Fruit fly (Drosophila melanogaster) whole organism, pupa: ENCODE data around the gene ppk14.

Experiments
- CG12605 ChIP-seq: fragments of 200-800 bp; sonication (Bioruptor generic); IDR thresholded peaks from 2 replicates; pipeline ENCODE4 v1.3.6; 2022; ENCODE audit warnings: missing biosample characterization, missing genetic modification characterization
- CG13204 ChIP-seq: fragments of 200-800 bp; sonication (Bioruptor generic); optimal IDR thresholded peaks from 2 replicates; lab custom pipeline; 2018; ENCODE audit warnings: missing biosample characterization, mild to moderate bottlenecking, missing genetic modification characterization, moderate library complexity
- CG17806 ChIP-seq: fragments of 200-800 bp; sonication (Bioruptor generic); optimal IDR thresholded peaks from 2 replicates; lab custom pipeline; 2018; ENCODE audit warnings: missing biosample characterization, mild to moderate bottlenecking, missing genetic modification characterization, moderate library complexity
- CG32121 ChIP-seq: fragments of 200-800 bp; sonication (Bioruptor generic); IDR thresholded peaks from 2 replicates; pipeline ENCODE4 v1.3.6; 2022; ENCODE audit warnings: missing biosample characterization, missing genetic modification characterization
- CG4496 ChIP-seq: fragments of 200-800 bp; sonication (Bioruptor generic); IDR thresholded peaks from 3 replicates; pipeline ENCODE4 v1.3.6; 2022; ENCODE audit warnings: missing biosample characterization, missing genetic modification characterization
- Ets98B ChIP-seq: fragments of 200-800 bp; sonication (Bioruptor generic); IDR thresholded peaks from 2 replicates; pipeline ENCODE4 v1.3.6; 2022; ENCODE audit warnings: missing biosample characterization, missing genetic modification characterization
- Pif1A ChIP-seq: fragments of 200-800 bp; sonication (Bioruptor generic); optimal IDR thresholded peaks from 3 replicates; lab custom pipeline; 2016; ENCODE audit warnings: missing biosample characterization, missing genetic modification characterization
- Pif1B ChIP-seq: fragments of 200-800 bp; sonication (Bioruptor generic); optimal IDR thresholded peaks from 3 replicates; lab custom pipeline; 2016; ENCODE audit warnings: missing biosample characterization, missing genetic modification characterization
- Snoo ChIP-seq: fragments of 200-800 bp; sonication (Bioruptor generic); optimal IDR thresholded peaks from 3 replicates; lab custom pipeline; 2017; ENCODE audit warnings: missing biosample characterization, mild to moderate bottlenecking, missing genetic modification characterization, inconsistent platforms
- rn ChIP-seq: fragments of 200-800 bp; sonication (Bioruptor generic); IDR thresholded peaks from 2 replicates; pipeline ENCODE4 v1.3.6; 2022; ENCODE audit warnings: missing biosample characterization, missing genetic modification characterization

- TF ChIP-seq Snoo (tag; lab: Kevin White, UChicago) (no peak), CG12605 (GFP tag; lab: Robert Waterston, UW) (no peak), rn (GFP tag; lab: Robert Waterston, UW) (no peak), CG4496 (no peak), CG32121 (no peak), Pif1A (GFP tag; lab: Kevin White, UChicago) (no peak), Pif1B (GFP tag; lab: Kevin White, UChicago) (no peak), Ets98B (GFP tag; lab: Robert Waterston, UW) (no peak), CG17806 (tag; lab: Kevin White, UChicago) (no peak), CG13204 (GFP tag; lab: Kevin White, UChicago) (no peak)
These were observed 30.7 kb downstream of the ppk14 start, which contains the start of gene Nepl6 for dm6 chr2L:6385409-6385808.
